Worm (Caenorhabditis elegans) whole organism, L2 larva: ENCODE data around the gene R04B5.5.
A peak's percentile ranks its signal among the peaks of the same experiment; 100 is the strongest.

Experiments used
- ama-1 ChIP-seq: fragments of 150-350 bp; optimal IDR thresholded peaks from 2 replicates; lab custom pipeline; 2018; ENCODE audit warnings: inconsistent platforms
- elt-3 ChIP-seq: sonication (generic microtip); optimal IDR thresholded peaks from 2 replicates; lab custom pipeline; 2017; ENCODE audit warnings: missing biosample characterization, missing genetic modification characterization
- lin-39 ChIP-seq: fragments of 150-350 bp; optimal IDR thresholded peaks from 2 replicates; lab custom pipeline; 2014; ENCODE audit warnings: missing biosample characterization, missing genetic modification reagents, missing genetic modification characterization
- mbf-1 ChIP-seq: sonication (generic microtip); optimal IDR thresholded peaks from 2 replicates; lab custom pipeline; 2017; ENCODE audit warnings: missing biosample characterization, missing genetic modification characterization
- nhr-25 ChIP-seq: fragments of 150-350 bp; sonication (generic microtip); optimal IDR thresholded peaks from 3 replicates; lab custom pipeline; 2014; ENCODE audit warnings: missing biosample characterization, missing genetic modification characterization
- nhr-6 ChIP-seq: fragments of 150-350 bp; optimal IDR thresholded peaks from 2 replicates; lab custom pipeline; 2014; ENCODE audit warnings: missing biosample characterization, missing genetic modification characterization
- nhr-77 ChIP-seq: fragments of 150-350 bp; optimal IDR thresholded peaks from 2 replicates; lab custom pipeline; 2014; ENCODE audit warnings: missing biosample characterization, missing genetic modification characterization
- snpc-4 ChIP-seq: fragments of 150-350 bp; optimal IDR thresholded peaks from 2 replicates; lab custom pipeline; 2014; ENCODE audit warnings: missing biosample characterization, missing genetic modification characterization

ce11 chrV:10039837-10040236 lies 47.4 kb upstream of the R04B5.5 start:
- no peak for TF ChIP-seq mbf-1 (tag; lab: Kevin White, UChicago)
- no peak for TF ChIP-seq elt-3 (tag; lab: Kevin White, UChicago)
- TF ChIP-seq snpc-4 (tag; lab: Kevin White, UChicago): peak; percentile 11
- peak; percentile 76 for TF ChIP-seq nhr-25 (tag; lab: Kevin White, UChicago)
- TF ChIP-seq nhr-77 (tag; lab: Kevin White, UChicago): no peak
- TF ChIP-seq nhr-6 (tag; lab: Kevin White, UChicago): peak; percentile 27
- no peak for TF ChIP-seq ama-1 (lab: Kevin White, UChicago)
- no peak for TF ChIP-seq lin-39 (tag; lab: Kevin White, UChicago)
